Fruit fly (Drosophila melanogaster) whole organism, embryonic: ENCODE results near the gene CG6610.

Source experiments
- ATbp ChIP-seq: fragments of 200-800 bp; sonication (Bioruptor generic); optimal IDR thresholded peaks from 2 replicates; lab custom pipeline; 2017; ENCODE audit warnings: missing biosample characterization, mild to moderate bottlenecking, missing genetic modification characterization, missing genetic modification reagents
- Antp ChIP-seq: fragments of 200-800 bp; sonication (Bioruptor generic); optimal IDR thresholded peaks from 3 replicates; lab custom pipeline; 2016; ENCODE audit warnings: missing biosample characterization, missing genetic modification characterization
- CG11456 ChIP-seq: fragments of 200-800 bp; sonication (Bioruptor generic); IDR thresholded peaks from 3 replicates; pipeline ENCODE4 v1.3.6; 2022; ENCODE audit warnings: missing biosample characterization, missing genetic modification characterization
- CG1233 ChIP-seq: fragments of 200-800 bp; sonication (Bioruptor generic); optimal IDR thresholded peaks from 4 replicates; lab custom pipeline; 2018; ENCODE audit warnings: missing biosample characterization, mild to moderate bottlenecking, missing genetic modification characterization
- CG12744 ChIP-seq: fragments of 200-800 bp; sonication (Bioruptor generic); optimal IDR thresholded peaks from 2 replicates; lab custom pipeline; 2016; ENCODE audit warnings: missing biosample characterization, missing genetic modification characterization
- CG15696 ChIP-seq: fragments of 200-800 bp; sonication (Bioruptor generic); optimal IDR thresholded peaks from 2 replicates; lab custom pipeline; 2019; ENCODE audit warnings: missing biosample characterization, mild to moderate bottlenecking, missing genetic modification characterization, moderate library complexity
- CG18011 ChIP-seq: fragments of 200-800 bp; sonication (Bioruptor generic); optimal IDR thresholded peaks from 2 replicates; lab custom pipeline; 2017; ENCODE audit warnings: missing biosample characterization, missing genetic modification characterization, mild to moderate bottlenecking, moderate library complexity, missing genotype
- CG2129 ChIP-seq: fragments of 200-800 bp; sonication (Bioruptor generic); IDR thresholded peaks from 2 replicates; pipeline ENCODE4 v1.3.6; 2022; ENCODE audit warnings: missing biosample characterization, missing genetic modification characterization; ENCODE audit not compliant: partially characterized antibody
- CG2202 ChIP-seq: fragments of 200-800 bp; sonication (Bioruptor generic); optimal IDR thresholded peaks from 2 replicates; lab custom pipeline; 2018; ENCODE audit warnings: missing biosample characterization, mild to moderate bottlenecking, missing genetic modification characterization
- CG3163 ChIP-seq: fragments of 200-800 bp; sonication (Bioruptor generic); optimal IDR thresholded peaks from 3 replicates; lab custom pipeline; 2016; ENCODE audit warnings: missing biosample characterization, missing genetic modification characterization
- CG34376 ChIP-seq: fragments of 200-800 bp; sonication (Bioruptor generic); optimal IDR thresholded peaks from 2 replicates; lab custom pipeline; 2018; ENCODE audit warnings: missing biosample characterization, mild to moderate bottlenecking, missing genetic modification characterization
- CG5180 ChIP-seq: fragments of 200-800 bp; sonication (Bioruptor generic); optimal IDR thresholded peaks from 3 replicates; lab custom pipeline; 2017; ENCODE audit warnings: missing biosample characterization, missing genetic modification characterization, mild to moderate bottlenecking, moderate library complexity, missing genetic modification reagents
- CG7556 ChIP-seq: fragments of 200-800 bp; sonication (Bioruptor generic); optimal IDR thresholded peaks from 2 replicates; lab custom pipeline; 2017; ENCODE audit warnings: missing biosample characterization, mild to moderate bottlenecking, missing genetic modification characterization
- CG7786 ChIP-seq: fragments of 200-800 bp; sonication (Bioruptor generic); optimal IDR thresholded peaks from 2 replicates; lab custom pipeline; 2016; ENCODE audit warnings: missing biosample characterization, missing genetic modification characterization
- CG9609 ChIP-seq: fragments of 200-800 bp; sonication (Bioruptor generic); optimal IDR thresholded peaks from 3 replicates; lab custom pipeline; 2016; ENCODE audit warnings: missing biosample characterization, missing genetic modification characterization
- CG9797 ChIP-seq: fragments of 200-800 bp; sonication (Bioruptor generic); optimal IDR thresholded peaks from 3 replicates; lab custom pipeline; 2018; ENCODE audit warnings: missing biosample characterization, mild to moderate bottlenecking, missing genetic modification characterization
- Deaf1 ChIP-seq: fragments of 200-800 bp; optimal IDR thresholded peaks from 3 replicates; lab custom pipeline; 2019; ENCODE audit warnings: missing biosample characterization, mild to moderate bottlenecking, missing genetic modification characterization, moderate library complexity
- Eip74EF ChIP-seq, 2 experiments: fragments of 200-800 bp in 1 of 2; fragments of >200 bp in 1 of 2; sonication (Bioruptor generic) in 1 of 2; optimal IDR thresholded peaks; 2 replicates each; lab custom pipeline; 2017 to 2019; ENCODE audit warnings: missing biosample characterization in 2 of 2, missing genetic modification characterization in 2 of 2, mild to moderate bottlenecking in 1 of 2, moderate library complexity in 1 of 2
- Ets97D ChIP-seq: fragments of 200-800 bp; sonication (Bioruptor generic); optimal IDR thresholded peaks from 3 replicates; lab custom pipeline; 2016; ENCODE audit warnings: missing biosample characterization, missing genetic modification characterization
- HLHmδ ChIP-seq: fragments of 200-800 bp; sonication (Bioruptor generic); optimal IDR thresholded peaks from 2 replicates; lab custom pipeline; 2018; ENCODE audit warnings: missing biosample characterization, mild to moderate bottlenecking, missing genetic modification characterization, moderate library complexity
- Hey ChIP-seq: fragments of 200-800 bp; sonication (Bioruptor generic); optimal IDR thresholded peaks from 3 replicates; lab custom pipeline; 2018; ENCODE audit warnings: missing biosample characterization, mild to moderate bottlenecking, missing genetic modification characterization
- HmgD ChIP-seq: fragments of 200-800 bp; sonication (Bioruptor generic); optimal IDR thresholded peaks from 3 replicates; lab custom pipeline; 2016; ENCODE audit warnings: missing biosample characterization, missing genetic modification characterization
- Hsf ChIP-seq: fragments of 200-800 bp; sonication (Bioruptor generic); optimal IDR thresholded peaks from 3 replicates; lab custom pipeline; 2016; ENCODE audit warnings: missing biosample characterization, missing genetic modification characterization
- MBD-R2 ChIP-seq: fragments of 200-800 bp; sonication (Bioruptor generic); IDR thresholded peaks from 2 replicates; pipeline ENCODE4 v1.3.6; 2022; ENCODE audit warnings: missing biosample characterization, missing genetic modification characterization
- Optix ChIP-seq: fragments of 200-800 bp; sonication (Bioruptor generic); IDR thresholded peaks from 3 replicates; pipeline ENCODE4 v1.3.6; 2022; ENCODE audit warnings: missing biosample characterization, missing genetic modification characterization
- PHDP ChIP-seq: fragments of 200-800 bp; sonication (Bioruptor generic); optimal IDR thresholded peaks from 3 replicates; lab custom pipeline; 2018; ENCODE audit warnings: missing biosample characterization, mild to moderate bottlenecking, missing genetic modification characterization, moderate library complexity
- Ptx1 ChIP-seq: fragments of 200-800 bp; sonication (Bioruptor generic); IDR thresholded peaks from 2 replicates; pipeline ENCODE4 v1.3.6; 2022; ENCODE audit warnings: missing biosample characterization, missing genetic modification characterization
- Spps ChIP-seq: fragments of 200-800 bp; sonication (Bioruptor generic); optimal IDR thresholded peaks from 2 replicates; lab custom pipeline; 2018; ENCODE audit warnings: missing biosample characterization, mild to moderate bottlenecking, missing genetic modification characterization
- br ChIP-seq: fragments of >200 bp; optimal IDR thresholded peaks from 2 replicates; lab custom pipeline; 2017
- chif ChIP-seq, 2 experiments: fragments of 200-800 bp; sonication (Bioruptor generic); optimal IDR thresholded peaks; 3 replicates each; lab custom pipeline; 2016; ENCODE audit warnings: missing biosample characterization in 2 of 2, missing genetic modification characterization in 2 of 2
- chm ChIP-seq: fragments of 200-800 bp; sonication (Bioruptor generic); IDR thresholded peaks from 2 replicates; pipeline ENCODE4 v1.3.6; 2022; ENCODE audit warnings: missing biosample characterization, missing genetic modification characterization
- crp ChIP-seq, 2 experiments: fragments of 200-800 bp; sonication (Bioruptor generic); optimal IDR thresholded peaks; 2 replicates in 1 of 2; 3 replicates in 1 of 2; lab custom pipeline; 2017; ENCODE audit warnings: missing biosample characterization in 2 of 2, missing genetic modification characterization in 2 of 2, mild to moderate bottlenecking in 1 of 2, moderate library complexity in 1 of 2
- dm ChIP-seq: fragments of 200-800 bp; sonication (Bioruptor generic); optimal IDR thresholded peaks from 3 replicates; lab custom pipeline; 2016; ENCODE audit warnings: missing biosample characterization, missing genetic modification characterization
- dmrt99B ChIP-seq: fragments of 200-800 bp; sonication (Bioruptor generic); optimal IDR thresholded peaks from 2 replicates; lab custom pipeline; 2018; ENCODE audit warnings: missing biosample characterization, mild to moderate bottlenecking, missing genetic modification characterization, moderate library complexity
- fd64A ChIP-seq: fragments of 200-800 bp; sonication (Bioruptor generic); optimal IDR thresholded peaks from 3 replicates; lab custom pipeline; 2018; ENCODE audit warnings: missing biosample characterization, mild to moderate bottlenecking, missing genetic modification characterization
- gem ChIP-seq: fragments of 200-800 bp; sonication (Bioruptor generic); optimal IDR thresholded peaks from 2 replicates; lab custom pipeline; 2019; ENCODE audit warnings: missing biosample characterization, mild to moderate bottlenecking, missing genetic modification characterization, moderate library complexity
- ham ChIP-seq: fragments of 200-800 bp; sonication (Bioruptor generic); IDR thresholded peaks from 2 replicates; pipeline ENCODE4 v1.3.6; 2022; ENCODE audit warnings: missing biosample characterization, missing genetic modification characterization
- ind ChIP-seq: fragments of 200-800 bp; sonication (Bioruptor generic); optimal IDR thresholded peaks from 3 replicates; lab custom pipeline; 2016; ENCODE audit warnings: missing biosample characterization, missing genetic modification characterization
- jumu ChIP-seq: fragments of 200-800 bp; sonication (Bioruptor generic); optimal IDR thresholded peaks from 3 replicates; lab custom pipeline; 2016; ENCODE audit warnings: missing biosample characterization, missing genetic modification characterization
- p53 ChIP-seq: fragments of 200-800 bp; sonication (Bioruptor generic); optimal IDR thresholded peaks from 2 replicates; lab custom pipeline; 2016; ENCODE audit warnings: missing biosample characterization, missing genetic modification characterization
- prd ChIP-seq, 3 experiments: fragments of >200 bp in 2 of 3; fragments of 200-800 bp in 1 of 3; sonication (Bioruptor generic) in 1 of 3; optimal IDR thresholded peaks in 2 of 3; IDR thresholded peaks in 1 of 3; 2 replicates in 2 of 3; 3 replicates in 1 of 3; pipeline versions ENCODE4 v1.3.6 to Lab custom; 2017 to 2022; ENCODE audit warnings: missing biosample characterization in 1 of 3, missing genetic modification characterization in 1 of 3
- sc ChIP-seq, 3 experiments: fragments of >200 bp in 2 of 3; fragments of 200-800 bp in 1 of 3; sonication (Bioruptor generic) in 1 of 3; optimal IDR thresholded peaks; 2 replicates in 2 of 3; 3 replicates in 1 of 3; lab custom pipeline; 2017; ENCODE audit warnings: mild to moderate bottlenecking in 1 of 3, missing biosample characterization in 1 of 3, missing genetic modification characterization in 1 of 3, missing genetic modification reagents in 1 of 3
- sna ChIP-seq: fragments of 200-800 bp; sonication (Bioruptor generic); IDR thresholded peaks from 2 replicates; pipeline ENCODE4 v1.3.6; 2022; ENCODE audit warnings: missing biosample characterization, missing genetic modification characterization; ENCODE audit not compliant: partially characterized antibody
- sqz ChIP-seq: fragments of 200-800 bp; sonication (Bioruptor generic); optimal IDR thresholded peaks from 3 replicates; lab custom pipeline; 2018; ENCODE audit warnings: missing biosample characterization, mild to moderate bottlenecking, missing genetic modification characterization
- tap ChIP-seq: fragments of 200-800 bp; optimal IDR thresholded peaks from 3 replicates; lab custom pipeline; 2019; ENCODE audit warnings: missing biosample characterization, mild to moderate bottlenecking, missing genetic modification characterization, moderate library complexity
- tin ChIP-seq: fragments of 200-800 bp; sonication (Bioruptor generic); optimal IDR thresholded peaks from 3 replicates; lab custom pipeline; 2016; ENCODE audit warnings: missing biosample characterization, missing genetic modification characterization
- trem ChIP-seq: fragments of 200-800 bp; optimal IDR thresholded peaks from 3 replicates; lab custom pipeline; 2019; ENCODE audit warnings: missing biosample characterization, mild to moderate bottlenecking, missing genetic modification characterization, moderate library complexity
- yki ChIP-seq: fragments of >200 bp; optimal IDR thresholded peaks from 3 replicates; lab custom pipeline; 2018

The CG6610 gene

dm6 chr3L:6071454-6072189 lies 3.7 kb upstream of the CG6610 start, which contains the start of gene CG6602 (continued):
- TF ChIP-seq CG2129 (GFP tag; lab: Robert Waterston, UW) (no peak), jumu (GFP tag; lab: Kevin White, UChicago) (no peak), PHDP (peak; percentile 60), HLHmδ (no peak), Eip74EF (GFP tag; optimal IDR thresholded peaks at IDR 0.05; lab: Kevin White, UChicago) (no peak), Optix (GFP tag; lab: Robert Waterston, UW) (peak; percentile 5; the same call in 1 of the 3 replicates), Ptx1 (GFP tag; lab: Robert Waterston, UW) (peak; percentile 81), tin (GFP tag; lab: Kevin White, UChicago) (peak; percentile 58), CG9797 (no peak), sqz (GFP tag; lab: Kevin White, UChicago) (no peak), Hsf (GFP tag; lab: Kevin White, UChicago) (peak; percentile 60), chif (GFP tag; optimal IDR thresholded peaks at IDR 0.05; lab: Kevin White, UChicago) (peak; percentile 10 to 51), HmgD (no peak), MBD-R2 (GFP tag; lab: Robert Waterston, UW) (peak; percentile 43; the same call in 1 of the 2 replicates), CG2202 (tag; lab: Kevin White, UChicago) (peak; percentile 23), gem (peak; percentile 49), ATbp (GFP tag; lab: Kevin White, UChicago) (peak; percentile 69), yki (lab: Kevin White, UChicago) (no peak), dmrt99B (peak; percentile 61), CG34376 (GFP tag; lab: Kevin White, UChicago) (peak; percentile 59), CG5180 (GFP tag; lab: Kevin White, UChicago) (peak; percentile 6), dm (GFP tag; lab: Kevin White, UChicago) (peak; percentile 18), Hey (tag; lab: Kevin White, UChicago) (no peak), crp (GFP tag; optimal IDR thresholded peaks at IDR 0.05; lab: Kevin White, UChicago) (peak in 1 of 2 experiments; percentile 13), Ets97D (peak; percentile 99), Deaf1 (tag; lab: Kevin White, UChicago) (no peak), ind (GFP tag; lab: Kevin White, UChicago) (peak; percentile 63), CG12744 (GFP tag; lab: Kevin White, UChicago) (peak; percentile 5), CG11456 (peak; percentile 89), ham (GFP tag; lab: Robert Waterston, UW) (peak; percentile 5; the same call in 1 of the 2 replicates), tap (peak; percentile 14), sc (optimal IDR thresholded peaks at IDR 0.05; lab: Kevin White, UChicago) (no peak), sc (GFP tag; optimal IDR thresholded peaks at IDR 0.05; lab: Kevin White, UChicago) (peak; percentile 55), prd (optimal IDR thresholded peaks at IDR 0.05; lab: Kevin White, UChicago) (no peak), prd (GFP tag; IDR thresholded peaks at IDR 0.05; lab: Robert Waterston, UW) (peak; percentile 42; the same call in 2 of the 3 replicates), CG1233 (GFP tag; lab: Kevin White, UChicago) (peak; percentile 70), chm (GFP tag; lab: Robert Waterston, UW) (peak; percentile 76), sna (GFP tag; lab: Robert Waterston, UW) (no peak), CG7786 (no peak), CG7556 (GFP tag; lab: Kevin White, UChicago) (no peak), CG3163 (GFP tag; lab: Kevin White, UChicago) (no peak), p53 (GFP tag; lab: Kevin White, UChicago) (peak; percentile 34), Antp (peak; percentile 10), fd64A (GFP tag; lab: Kevin White, UChicago) (no peak), CG15696 (tag; lab: Kevin White, UChicago) (peak; percentile 34), br (lab: Kevin White, UChicago) (no peak), trem (tag; lab: Kevin White, UChicago) (peak; percentile 34), CG9609 (GFP tag; lab: Kevin White, UChicago) (peak; percentile 48), Spps (tag; lab: Kevin White, UChicago) (no peak), CG18011 (GFP tag; lab: Kevin White, UChicago) (peak; percentile 45)
